Worm (Caenorhabditis elegans) whole organism, L1 larva: ENCODE results near the gene tmem-17.

ENCODE experiments used
- aha-1 ChIP-seq: fragments of 150-350 bp; optimal IDR thresholded peaks from 2 replicates; lab custom pipeline; 2014; ENCODE audit warnings: missing biosample characterization, missing genetic modification characterization
- alr-1 ChIP-seq: fragments of 200-800 bp; sonication (Bioruptor generic); optimal IDR thresholded peaks from 2 replicates; lab custom pipeline; 2018; ENCODE audit warnings: borderline replicate concordance, mild to moderate bottlenecking, missing genetic modification characterization, missing compliant biosample characterization
- aly-2 ChIP-seq: fragments of 150-350 bp; optimal IDR thresholded peaks from 2 replicates; lab custom pipeline; 2014; ENCODE audit warnings: missing biosample characterization, missing genetic modification characterization
- ceh-82 ChIP-seq, 3 experiments: fragments of 150-350 bp in 1 of 3; sonication (generic microtip) in 2 of 3; optimal IDR thresholded peaks; 2 replicates each; lab custom pipeline; 2014 to 2017; ENCODE audit warnings: missing biosample characterization in 3 of 3, missing genetic modification characterization in 3 of 3
- dsc-1 ChIP-seq: sonication (generic microtip); optimal IDR thresholded peaks from 2 replicates; lab custom pipeline; 2016; ENCODE audit warnings: mild to moderate bottlenecking, missing genetic modification characterization, missing compliant biosample characterization
- efl-1 ChIP-seq, 4 experiments: fragments of 150-350 bp; optimal IDR thresholded peaks in 3 of 4; peaks in 1 of 4; 1 replicate in 1 of 4; 2 replicates in 3 of 4; lab custom pipeline; 2014; ENCODE audit warnings: missing biosample characterization in 2 of 4, missing genetic modification characterization in 2 of 4, missing genetic modification reagents in 2 of 4
- efl-3 ChIP-seq: fragments of 200-800 bp; sonication (Bioruptor generic); optimal IDR thresholded peaks from 2 replicates; lab custom pipeline; 2018; ENCODE audit warnings: mild to moderate bottlenecking, missing genetic modification characterization, missing compliant biosample characterization
- egl-27 ChIP-seq, 2 experiments: fragments of 150-350 bp in 1 of 2; sonication (generic microtip); optimal IDR thresholded peaks; 3 replicates each; lab custom pipeline; 2017 to 2018; ENCODE audit warnings: missing biosample characterization in 2 of 2, missing genetic modification characterization in 2 of 2, missing genetic modification reagents in 2 of 2
- fkh-8 ChIP-seq: sonication (generic microtip); optimal IDR thresholded peaks from 2 replicates; lab custom pipeline; 2016; ENCODE audit warnings: mild to moderate bottlenecking, missing genetic modification characterization, missing compliant biosample characterization
- fos-1 ChIP-seq: fragments of 150-350 bp; optimal IDR thresholded peaks from 2 replicates; lab custom pipeline; 2014; ENCODE audit warnings: missing biosample characterization, missing genetic modification characterization
- grh-1 ChIP-seq: fragments of 200-800 bp; sonication (Bioruptor generic); IDR thresholded peaks from 2 replicates; pipeline ENCODE4 v1.3.6; 2022; ENCODE audit warnings: missing genetic modification reagents, missing genetic modification characterization, missing compliant biosample characterization
- hlh-17 ChIP-seq: fragments of 200-800 bp; sonication (Bioruptor generic); optimal IDR thresholded peaks from 2 replicates; lab custom pipeline; 2018; ENCODE audit warnings: missing genetic modification characterization, mild to moderate bottlenecking, missing compliant biosample characterization, moderate library complexity, borderline replicate concordance
- hpl-2 ChIP-seq: fragments of 150-350 bp; optimal IDR thresholded peaks from 2 replicates; lab custom pipeline; 2014; ENCODE audit warnings: missing biosample characterization, missing genetic modification reagents, missing genetic modification characterization
- irx-1 ChIP-seq: sonication (generic microtip); optimal IDR thresholded peaks from 2 replicates; lab custom pipeline; 2016; ENCODE audit warnings: missing genetic modification characterization, missing compliant biosample characterization
- lin-13 ChIP-seq: fragments of 150-350 bp; optimal IDR thresholded peaks from 2 replicates; lab custom pipeline; 2014; ENCODE audit warnings: missing biosample characterization, missing genetic modification reagents, missing genetic modification characterization
- lin-14 ChIP-seq: fragments of 200-800 bp; sonication (Bioruptor generic); optimal IDR thresholded peaks from 2 replicates; lab custom pipeline; 2018; ENCODE audit warnings: mild to moderate bottlenecking, missing genetic modification characterization, moderate library complexity, missing compliant biosample characterization
- lin-35 ChIP-seq, 2 experiments: fragments of 150-350 bp; optimal IDR thresholded peaks; 2 replicates each; lab custom pipeline; 2014; ENCODE audit warnings: missing biosample characterization in 2 of 2, missing genetic modification characterization in 2 of 2, missing genetic modification reagents in 2 of 2
- lin-39 ChIP-seq: fragments of 150-350 bp; optimal IDR thresholded peaks from 2 replicates; lab custom pipeline; 2014; ENCODE audit warnings: missing biosample characterization, missing genetic modification reagents, missing genetic modification characterization
- mef-2 ChIP-seq: fragments of 150-350 bp; optimal IDR thresholded peaks from 2 replicates; lab custom pipeline; 2014; ENCODE audit warnings: missing biosample characterization, missing genetic modification characterization
- mep-1 ChIP-seq: fragments of 150-350 bp; optimal IDR thresholded peaks from 2 replicates; lab custom pipeline; 2014; ENCODE audit warnings: missing biosample characterization, missing genetic modification characterization
- nhr-11 ChIP-seq: fragments of 150-350 bp; optimal IDR thresholded peaks from 2 replicates; lab custom pipeline; 2014; ENCODE audit warnings: missing biosample characterization, missing genetic modification characterization
- nhr-19 ChIP-seq: fragments of 200-800 bp; sonication (Bioruptor generic); conservative IDR thresholded peaks from 2 replicates; pipeline ENCODE4 v1.3.6; 2022; ENCODE audit warnings: missing genetic modification characterization, missing compliant biosample characterization
- nhr-237 ChIP-seq: fragments of 150-350 bp; optimal IDR thresholded peaks from 2 replicates; lab custom pipeline; 2014; ENCODE audit warnings: missing biosample characterization, missing genetic modification characterization
- nhr-71 ChIP-seq: sonication (generic microtip); optimal IDR thresholded peaks from 2 replicates; lab custom pipeline; 2016; ENCODE audit warnings: mild to moderate bottlenecking, missing genetic modification characterization, moderate library complexity, missing compliant biosample characterization
- nhr-77 ChIP-seq: fragments of 150-350 bp; optimal IDR thresholded peaks from 2 replicates; lab custom pipeline; 2014; ENCODE audit warnings: missing biosample characterization, missing genetic modification characterization
- pqm-1 ChIP-seq: sonication (generic microtip); optimal IDR thresholded peaks from 3 replicates; lab custom pipeline; 2017; ENCODE audit warnings: missing biosample characterization, missing genetic modification characterization
- skn-1 ChIP-seq: fragments of 150-350 bp; optimal IDR thresholded peaks from 2 replicates; lab custom pipeline; 2014; ENCODE audit warnings: missing biosample characterization, missing genetic modification characterization
- sox-4 ChIP-seq: sonication (generic microtip); optimal IDR thresholded peaks from 2 replicates; lab custom pipeline; 2016; ENCODE audit warnings: missing genetic modification characterization, missing compliant biosample characterization
- tbx-2 ChIP-seq: sonication (generic microtip); optimal IDR thresholded peaks from 2 replicates; lab custom pipeline; 2016; ENCODE audit warnings: missing genetic modification characterization, missing compliant biosample characterization
- unc-86 ChIP-seq: sonication (generic microtip); optimal IDR thresholded peaks from 2 replicates; lab custom pipeline; 2016; ENCODE audit warnings: missing genetic modification characterization, missing compliant biosample characterization
- zag-1 ChIP-seq: fragments of 150-350 bp; optimal IDR thresholded peaks from 2 replicates; lab custom pipeline; 2014; ENCODE audit warnings: missing biosample characterization, missing genetic modification characterization
- ztf-11 ChIP-seq, 2 experiments: sonication (generic microtip); optimal IDR thresholded peaks; 2 replicates each; lab custom pipeline; 2016 to 2017; ENCODE audit warnings: missing genetic modification characterization in 2 of 2, missing biosample characterization in 1 of 2, missing compliant biosample characterization in 1 of 2

tmem-17 gene

DNA sequence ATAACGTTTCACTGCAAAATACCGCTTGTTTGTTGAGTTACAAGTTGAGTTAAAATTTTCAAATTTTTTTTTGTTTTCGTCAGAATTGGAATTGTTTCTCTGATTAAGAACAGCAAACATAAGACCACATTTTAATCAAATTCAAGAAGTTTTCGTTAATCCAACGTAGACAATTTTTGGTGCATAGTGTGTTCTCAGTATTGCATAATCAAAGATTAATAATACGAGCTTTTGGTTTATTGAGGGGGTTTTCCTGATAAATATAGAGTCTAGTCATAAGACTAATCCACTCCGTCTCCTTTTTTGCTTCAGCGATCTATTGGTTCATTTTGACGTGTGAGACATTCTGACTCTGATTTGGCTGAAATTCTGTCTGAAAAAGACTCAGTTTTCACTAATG lies 25.1 kb downstream of the tmem-17 start, which contains the start of gene nhr-9 (continued):
- no peak for TF ChIP-seq egl-27 (tag; optimal IDR thresholded peaks at IDR 0.05; lab: Kevin White, UChicago)
- TF ChIP-seq fos-1 (tag; lab: Kevin White, UChicago): no peak
- TF ChIP-seq aha-1: no peak
- TF ChIP-seq alr-1: no peak
- TF ChIP-seq lin-14 (GFP tag; lab: Kevin White, UChicago): no peak
- peak; percentile 39 for TF ChIP-seq sox-4 (tag; lab: Kevin White, UChicago)
- TF ChIP-seq nhr-19 (GFP tag; lab: Robert Waterston, UW): no peak

DNA sequence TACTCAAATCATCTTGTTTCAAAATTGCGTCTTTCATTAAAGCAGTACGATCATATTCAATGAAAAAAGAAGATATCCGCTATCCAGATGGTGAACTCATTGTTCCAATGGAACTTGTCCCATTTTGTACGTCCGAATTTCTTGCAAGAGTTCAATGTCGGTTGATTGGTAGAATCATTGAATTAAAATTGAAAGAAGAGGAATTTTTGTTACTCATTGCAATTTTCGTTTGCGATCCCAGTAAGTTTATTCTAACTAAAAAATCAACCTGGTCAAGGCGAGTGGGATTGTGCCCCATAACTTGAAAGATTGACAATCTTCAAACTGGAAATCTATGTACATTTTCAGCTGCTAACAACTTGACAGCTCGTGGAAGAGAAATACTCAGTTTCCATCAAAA lies 26.4 kb downstream of the tmem-17 start:
- no peak for TF ChIP-seq skn-1 (tag; lab: Kevin White, UChicago)
- no peak for TF ChIP-seq lin-13
- TF ChIP-seq nhr-237 (tag; lab: Kevin White, UChicago): no peak
- no peak for TF ChIP-seq irx-1 (tag; lab: Kevin White, UChicago)
- no peak for TF ChIP-seq unc-86 (tag; lab: Kevin White, UChicago)
- no peak for TF ChIP-seq mep-1 (tag; lab: Kevin White, UChicago)
- no peak for TF ChIP-seq nhr-11 (tag; lab: Kevin White, UChicago)

DNA sequence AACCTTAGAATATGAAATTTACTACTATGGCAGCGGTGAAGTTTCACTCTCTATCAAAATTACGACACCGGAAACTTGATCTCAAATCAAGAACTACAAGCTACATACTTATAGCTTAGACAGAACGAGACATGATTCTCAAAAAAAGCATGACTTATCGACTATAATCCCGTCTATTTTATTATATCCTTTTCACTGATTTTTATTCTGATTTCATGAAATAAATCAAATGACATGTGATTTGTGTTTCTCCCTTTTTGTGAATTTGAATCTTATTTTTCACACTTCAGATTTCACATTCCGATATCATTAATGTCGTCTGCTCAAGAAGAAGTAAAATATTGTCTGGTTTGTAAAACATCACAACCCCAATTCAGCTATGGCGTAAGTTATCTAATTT lies 29.9 kb downstream of the tmem-17 start, which contains the start of gene ZK418.11:
ZK418.11 (plus strand) TSS at position 289 of the 400 bp plus-strand sequence.
- TF ChIP-seq nhr-11 (tag; lab: Kevin White, UChicago) (peak; percentile 36), mef-2 (no peak), dsc-1 (peak; percentile 55), nhr-71 (tag; lab: Kevin White, UChicago) (peak; percentile 26), fkh-8 (tag; lab: Kevin White, UChicago) (peak; percentile 73), efl-1 (optimal IDR thresholded peaks at IDR 0.05; lab: Kevin White, UChicago) (no peak), efl-1 (GFP tag; optimal IDR thresholded peaks at IDR 0.05 in 1 of 2; lab: Kevin White, UChicago) (no peak)
- TF ChIP-seq, all 84 proteins: peak for 4

DNA sequence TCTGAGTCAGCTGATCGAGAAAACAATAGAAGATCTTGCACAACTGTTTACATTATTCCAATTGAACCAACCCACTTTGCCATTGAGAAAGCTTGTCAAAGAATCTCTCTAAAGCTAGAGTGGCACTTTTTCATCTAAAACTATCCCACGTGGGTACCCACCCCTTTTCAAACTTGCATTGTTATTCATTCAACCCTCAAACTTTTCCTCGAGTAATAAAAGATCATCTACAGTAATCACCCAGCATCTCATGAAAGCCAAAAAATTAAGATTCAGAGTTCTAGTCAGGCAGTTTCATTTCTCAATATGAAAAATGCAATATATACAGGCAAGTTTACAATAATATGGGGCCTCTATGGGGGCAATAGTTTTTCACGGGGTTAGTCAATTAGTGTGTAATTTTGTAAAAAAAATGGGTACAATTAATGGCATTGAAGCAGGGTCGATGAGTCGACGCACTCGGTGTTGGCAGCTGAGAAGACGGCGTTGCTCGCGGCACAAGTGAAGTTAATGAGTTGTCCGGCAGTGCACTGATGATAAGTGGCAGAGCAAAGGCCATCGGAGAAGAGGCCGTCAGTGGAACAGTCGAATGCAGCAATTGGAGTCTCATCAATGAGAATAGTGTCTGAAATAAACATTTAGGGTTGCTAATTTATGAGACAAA lies 31.9 kb downstream of the tmem-17 start:
- no peak for TF ChIP-seq lin-39
- no peak for TF ChIP-seq ceh-82 (tag; optimal IDR thresholded peaks at IDR 0.05; lab: Kevin White, UChicago)
- TF ChIP-seq aly-2 (tag; lab: Kevin White, UChicago): no peak
- TF ChIP-seq nhr-77 (tag; lab: Kevin White, UChicago): no peak
- TF ChIP-seq pqm-1: no peak
- TF ChIP-seq efl-3 (GFP tag; lab: Kevin White, UChicago): no peak
- TF ChIP-seq grh-1 (GFP tag; lab: Robert Waterston, UW): no peak
- no peak for TF ChIP-seq tbx-2 (tag; lab: Kevin White, UChicago)
- no peak for TF ChIP-seq lin-35 (GFP tag; optimal IDR thresholded peaks at IDR 0.05; lab: Kevin White, UChicago)
- TF ChIP-seq hlh-17 (GFP tag; lab: Kevin White, UChicago): no peak
- TF ChIP-seq fos-1 (tag; lab: Kevin White, UChicago): no peak
- no peak for TF ChIP-seq ztf-11 (tag; optimal IDR thresholded peaks at IDR 0.05; lab: Kevin White, UChicago)

DNA sequence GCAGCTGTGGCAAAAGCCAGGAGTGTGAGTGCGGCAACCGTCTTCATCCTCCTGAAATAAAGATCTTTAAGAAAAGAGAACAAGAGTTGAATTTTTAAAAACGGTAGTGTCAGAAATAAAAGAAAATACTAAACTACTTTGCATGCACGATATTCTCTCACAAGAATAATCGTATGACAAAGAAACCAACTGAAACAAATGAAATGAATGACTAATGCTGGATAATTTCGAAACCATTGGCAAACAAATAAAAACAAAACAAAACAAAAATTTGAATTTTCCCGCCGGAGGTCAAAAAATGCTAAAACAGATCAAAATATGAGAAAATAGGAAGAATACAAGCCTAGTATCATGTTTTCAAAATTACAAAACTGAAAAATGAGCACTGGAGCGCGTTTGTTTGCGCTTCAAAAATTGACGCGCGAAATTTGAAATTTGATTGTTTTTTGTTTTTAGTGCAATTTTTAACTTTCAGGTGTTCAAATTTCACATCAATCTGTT lies 33.9 kb downstream of the tmem-17 start, which contains the start of gene cpg-2:
cpg-2 (minus strand) TSS at position 51 of the 501 bp plus-strand sequence.
- TF ChIP-seq zag-1 (tag; lab: Kevin White, UChicago): no peak
- TF ChIP-seq hpl-2 (GFP tag; lab: Kevin White, UChicago): no peak
